Fruit fly (Drosophila melanogaster): ENCODE results near the gene BuGZ.

BuGZ gene

dm6 chr2L:16789880-16790279, 46.7 kb downstream of the BuGZ start:
- TF ChIP-seq Dll (optimal IDR thresholded peaks at IDR 0.05) (no peak), CG8478 (optimal IDR thresholded peaks at IDR 0.05) (no peak)

dm6 chr2L:16790671-16791270, 47.6 kb downstream of the BuGZ start, which contains the start of gene Cyt-b5-r:
Gene Cyt-b5-r (minus strand): TSS chr2L:16790721.
- TF ChIP-seq CG8478 (optimal IDR thresholded peaks at IDR 0.05), result no peak
- no peak for TF ChIP-seq psq (optimal IDR thresholded peaks at IDR 0.05)
- no peak for TF ChIP-seq pan (optimal IDR thresholded peaks at IDR 0.05)
- TF ChIP-seq EcR (GFP tag; optimal IDR thresholded peaks at IDR 0.05), result no peak
- TF ChIP-seq Dll (optimal IDR thresholded peaks at IDR 0.05), result no peak
- TF ChIP-seq usp (GFP tag; optimal IDR thresholded peaks at IDR 0.05), result no peak

- no peak for TF ChIP-seq EcR (GFP tag; optimal IDR thresholded peaks at IDR 0.05)
- no peak for TF ChIP-seq pan (optimal IDR thresholded peaks at IDR 0.05)
- no peak for TF ChIP-seq psq (optimal IDR thresholded peaks at IDR 0.05)
- TF ChIP-seq usp (GFP tag; optimal IDR thresholded peaks at IDR 0.05), result no peak
- no peak for TF ChIP-seq Dll (optimal IDR thresholded peaks at IDR 0.05)
- no peak for TF ChIP-seq CG8478 (optimal IDR thresholded peaks at IDR 0.05)
Measured at dm6 chr2L:16791345-16791744, 48.1 kb downstream of the BuGZ start, which contains the start of gene CG17928. Gene CG17928 (plus strand): TSS chr2L:16791568.

DNA sequence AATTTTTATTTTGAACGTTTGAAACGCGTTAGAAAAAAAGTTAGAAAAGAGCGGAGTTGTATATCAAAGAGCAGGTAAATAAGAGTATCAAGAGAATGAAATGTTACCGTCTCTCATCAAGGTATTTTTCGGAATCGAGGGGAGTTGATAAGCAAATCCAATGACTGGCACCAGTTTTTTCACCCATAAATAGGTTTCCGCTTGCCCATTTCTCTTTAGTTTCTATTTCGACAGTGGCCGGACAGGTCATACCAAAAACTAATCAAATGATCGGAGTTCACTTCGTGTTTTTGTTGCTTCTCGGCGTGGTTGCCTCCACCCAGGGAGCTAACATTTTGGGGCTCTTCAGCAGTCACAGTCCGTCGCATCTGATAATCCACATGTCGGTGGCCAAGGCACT, 50.8 kb downstream of the BuGZ start, which contains the start of gene Ugt37C2:
Gene Ugt37C2 (plus strand): TSS at position 242 of the 400 bp plus-strand sequence.
- no peak for TF ChIP-seq CG8478 (optimal IDR thresholded peaks at IDR 0.05)
- TF ChIP-seq Dll (optimal IDR thresholded peaks at IDR 0.05), result no peak
- no peak for TF ChIP-seq psq (optimal IDR thresholded peaks at IDR 0.05)
- no peak for TF ChIP-seq pan (optimal IDR thresholded peaks at IDR 0.05)
- TF ChIP-seq EcR (GFP tag; optimal IDR thresholded peaks at IDR 0.05), result no peak
- TF ChIP-seq usp (GFP tag; optimal IDR thresholded peaks at IDR 0.05), result no peak

- TF ChIP-seq Dll (optimal IDR thresholded peaks at IDR 0.05), result no peak
- TF ChIP-seq psq (optimal IDR thresholded peaks at IDR 0.05), result no peak
- TF ChIP-seq CG8478 (optimal IDR thresholded peaks at IDR 0.05), result no peak
Measured at dm6 chr2L:16796104-16796645, 53.0 kb downstream of the BuGZ start, which contains the start of gene Ugt37E1. Gene Ugt37E1 (plus strand): TSS chr2L:16796595.

dm6 chr2L:16798705-16799104, 55.5 kb downstream of the BuGZ start, which contains the start of gene Ugt37D1:
Gene Ugt37D1 (plus strand): TSS chr2L:16799025.
- no peak for TF ChIP-seq CG8478 (optimal IDR thresholded peaks at IDR 0.05)
- no peak for TF ChIP-seq psq (optimal IDR thresholded peaks at IDR 0.05)
- TF ChIP-seq Dll (optimal IDR thresholded peaks at IDR 0.05), result no peak
- TF ChIP-seq usp (GFP tag; optimal IDR thresholded peaks at IDR 0.05), result no peak

dm6 chr2L:16799496-16799895, 56.3 kb downstream of the BuGZ start:
- TF ChIP-seq Dll (optimal IDR thresholded peaks at IDR 0.05), result no peak
- no peak for TF ChIP-seq psq (optimal IDR thresholded peaks at IDR 0.05)
- no peak for TF ChIP-seq EcR (GFP tag; optimal IDR thresholded peaks at IDR 0.05)
- TF ChIP-seq usp (GFP tag; optimal IDR thresholded peaks at IDR 0.05), result no peak
- no peak for TF ChIP-seq CG8478 (optimal IDR thresholded peaks at IDR 0.05)
- no peak for TF ChIP-seq pan (optimal IDR thresholded peaks at IDR 0.05)

dm6 chr2L:16801578-16802152, 58.5 kb downstream of the BuGZ start:
- no peak for TF ChIP-seq usp (GFP tag; optimal IDR thresholded peaks at IDR 0.05)
- TF ChIP-seq EcR (GFP tag; optimal IDR thresholded peaks at IDR 0.05), result no peak
- TF ChIP-seq pan (optimal IDR thresholded peaks at IDR 0.05), result no peak
- no peak for TF ChIP-seq psq (optimal IDR thresholded peaks at IDR 0.05)
- no peak for TF ChIP-seq CG8478 (optimal IDR thresholded peaks at IDR 0.05)
- no peak for TF ChIP-seq Dll (optimal IDR thresholded peaks at IDR 0.05)
